Fruit fly (Drosophila melanogaster) whole organism, wandering third instar larva: ENCODE results near the gene jar.

Source experiments
- CG32264 ChIP-seq: fragments of 200-800 bp; sonication (Bioruptor generic); optimal IDR thresholded peaks from 2 replicates; lab custom pipeline; 2016; ENCODE audit warnings: missing biosample characterization, missing genetic modification characterization
- CG9705 ChIP-seq: fragments of 200-800 bp; sonication (Bioruptor generic); optimal IDR thresholded peaks from 2 replicates; lab custom pipeline; 2018; ENCODE audit warnings: missing biosample characterization, mild to moderate bottlenecking, missing genetic modification characterization
- CrebA ChIP-seq: fragments of 200-800 bp; sonication (Bioruptor generic); optimal IDR thresholded peaks from 2 replicates; lab custom pipeline; 2016; ENCODE audit warnings: missing biosample characterization, mild to moderate bottlenecking, missing genetic modification characterization, borderline replicate concordance
- Dfd ChIP-seq: fragments of >200 bp; optimal IDR thresholded peaks from 2 replicates; lab custom pipeline; 2017; ENCODE audit warnings: missing biosample characterization, missing genetic modification characterization
- Dif ChIP-seq: fragments of 200-275, 200-300 bp; sonication (Bioruptor generic); optimal IDR thresholded peaks from 2 replicates; lab custom pipeline; 2018; ENCODE audit warnings: missing biosample characterization, missing genetic modification characterization; ENCODE audit not compliant: partially characterized antibody
- GATAd ChIP-seq: sonication (Bioruptor generic); optimal IDR thresholded peaks from 2 replicates; lab custom pipeline; 2016; ENCODE audit warnings: missing biosample characterization, missing genetic modification characterization
- Hnf4 ChIP-seq: fragments of 200-800 bp; sonication (Bioruptor generic); optimal IDR thresholded peaks from 2 replicates; lab custom pipeline; 2016; ENCODE audit warnings: missing biosample characterization, mild to moderate bottlenecking, missing genetic modification characterization
- Hr83 ChIP-seq: fragments of 200-300 bp; sonication (Bioruptor generic); optimal IDR thresholded peaks from 2 replicates; lab custom pipeline; 2016; ENCODE audit warnings: missing biosample characterization, mild to moderate bottlenecking, missing genetic modification characterization, moderate library complexity; ENCODE audit not compliant: poor library complexity, severe bottlenecking
- Jra ChIP-seq: sonication (Bioruptor generic); optimal IDR thresholded peaks from 2 replicates; lab custom pipeline; 2016; ENCODE audit warnings: missing biosample characterization, missing genetic modification characterization
- Myc ChIP-seq: fragments of >200 bp; optimal IDR thresholded peaks from 2 replicates; lab custom pipeline; 2017
- OdsH ChIP-seq: fragments of 200-800 bp; sonication (Bioruptor generic); optimal IDR thresholded peaks from 2 replicates; lab custom pipeline; 2016; ENCODE audit warnings: missing biosample characterization, mild to moderate bottlenecking, missing genetic modification characterization
- Rel ChIP-seq, 2 experiments: fragments of 200-800 bp; sonication (Bioruptor generic) in 1 of 2; optimal IDR thresholded peaks; 2 replicates in 1 of 2; 3 replicates in 1 of 2; lab custom pipeline; 2016 to 2019; ENCODE audit warnings: mild to moderate bottlenecking in 2 of 2, missing biosample characterization in 2 of 2, missing genetic modification characterization in 2 of 2, moderate library complexity in 1 of 2
- Sp1 ChIP-seq: fragments of 200-800 bp; sonication (Bioruptor generic); optimal IDR thresholded peaks from 3 replicates; lab custom pipeline; 2019; ENCODE audit warnings: missing biosample characterization, mild to moderate bottlenecking, missing genetic modification characterization, moderate library complexity
- Vsx2 ChIP-seq: fragments of 200-300, 225-300 bp; sonication (Bioruptor generic); optimal IDR thresholded peaks from 2 replicates; lab custom pipeline; 2018; ENCODE audit warnings: missing biosample characterization, missing genetic modification characterization; ENCODE audit not compliant: partially characterized antibody
- br ChIP-seq: fragments of 200-800 bp; sonication (Bioruptor generic); optimal IDR thresholded peaks from 2 replicates; lab custom pipeline; 2016; ENCODE audit warnings: missing biosample characterization, missing genetic modification characterization
- brk ChIP-seq: fragments of 200-800 bp; sonication (Bioruptor generic); optimal IDR thresholded peaks from 2 replicates; lab custom pipeline; 2016; ENCODE audit warnings: missing biosample characterization, mild to moderate bottlenecking, missing genetic modification characterization
- dl ChIP-seq, 2 experiments: fragments of 175-275, 200-275 bp in 1 of 2; fragments of 200-275 bp in 1 of 2; sonication (Bioruptor generic); optimal IDR thresholded peaks; lab custom pipeline; 2018; ENCODE audit warnings: mild to moderate bottlenecking in 2 of 2, missing biosample characterization in 2 of 2, missing genetic modification characterization in 2 of 2, moderate library complexity in 2 of 2; ENCODE audit not compliant: partially characterized antibody in 2 of 2, insufficient read depth in 1 of 2
- dmrt93B ChIP-seq: fragments of 200-800 bp; sonication (Bioruptor generic); optimal IDR thresholded peaks from 2 replicates; lab custom pipeline; 2018; ENCODE audit warnings: missing biosample characterization, mild to moderate bottlenecking, missing genetic modification characterization
- dsf ChIP-seq: sonication (Bioruptor generic); optimal IDR thresholded peaks from 2 replicates; lab custom pipeline; 2016; ENCODE audit warnings: missing biosample characterization, missing genetic modification characterization, borderline replicate concordance
- ey ChIP-seq: fragments of 200-800 bp; sonication (Bioruptor generic); optimal IDR thresholded peaks from 2 replicates; lab custom pipeline; 2016; ENCODE audit warnings: missing biosample characterization, missing genetic modification characterization
- fru ChIP-seq: fragments of 200-800 bp; sonication (Bioruptor generic); optimal IDR thresholded peaks from 3 replicates; lab custom pipeline; 2016; ENCODE audit warnings: missing biosample characterization, mild to moderate bottlenecking, missing genetic modification characterization
- h ChIP-seq: fragments of 200-800 bp; sonication (Bioruptor generic); optimal IDR thresholded peaks from 3 replicates; lab custom pipeline; 2016; ENCODE audit warnings: missing biosample characterization, mild to moderate bottlenecking, missing genetic modification characterization
- lola ChIP-seq: fragments of >200 bp; optimal IDR thresholded peaks from 2 replicates; lab custom pipeline; 2017; ENCODE audit warnings: missing biosample characterization, missing genetic modification characterization
- pan ChIP-seq: fragments of >200 bp; optimal IDR thresholded peaks from 2 replicates; lab custom pipeline; 2017
- psq ChIP-seq: fragments of 200-800 bp; sonication (Bioruptor generic); optimal IDR thresholded peaks from 3 replicates; lab custom pipeline; 2017; ENCODE audit warnings: missing biosample characterization, mild to moderate bottlenecking, missing genetic modification characterization, moderate library complexity
- rgr ChIP-seq: fragments of 200-800 bp; sonication (Bioruptor generic); optimal IDR thresholded peaks from 3 replicates; lab custom pipeline; 2016; ENCODE audit warnings: missing biosample characterization, mild to moderate bottlenecking, missing genetic modification characterization
- sage ChIP-seq: fragments of 200-800 bp; sonication (Bioruptor generic); optimal IDR thresholded peaks from 2 replicates; lab custom pipeline; 2016; ENCODE audit warnings: missing biosample characterization, mild to moderate bottlenecking, missing genetic modification characterization
- sv ChIP-seq: fragments of 200-800 bp; sonication (Bioruptor generic); optimal IDR thresholded peaks from 3 replicates; lab custom pipeline; 2016; ENCODE audit warnings: missing biosample characterization, missing genetic modification characterization
- tai ChIP-seq: sonication (Bioruptor generic); optimal IDR thresholded peaks from 2 replicates; lab custom pipeline; 2016; ENCODE audit warnings: missing biosample characterization, missing genetic modification characterization
- usp ChIP-seq: fragments of >200 bp; optimal IDR thresholded peaks from 2 replicates; lab custom pipeline; 2017; ENCODE audit warnings: missing biosample characterization, missing genetic modification characterization
- woc ChIP-seq: sonication (Bioruptor generic); optimal IDR thresholded peaks from 2 replicates; lab custom pipeline; 2016; ENCODE audit warnings: missing biosample characterization, mild to moderate bottlenecking, missing genetic modification characterization

The jar gene

DNA sequence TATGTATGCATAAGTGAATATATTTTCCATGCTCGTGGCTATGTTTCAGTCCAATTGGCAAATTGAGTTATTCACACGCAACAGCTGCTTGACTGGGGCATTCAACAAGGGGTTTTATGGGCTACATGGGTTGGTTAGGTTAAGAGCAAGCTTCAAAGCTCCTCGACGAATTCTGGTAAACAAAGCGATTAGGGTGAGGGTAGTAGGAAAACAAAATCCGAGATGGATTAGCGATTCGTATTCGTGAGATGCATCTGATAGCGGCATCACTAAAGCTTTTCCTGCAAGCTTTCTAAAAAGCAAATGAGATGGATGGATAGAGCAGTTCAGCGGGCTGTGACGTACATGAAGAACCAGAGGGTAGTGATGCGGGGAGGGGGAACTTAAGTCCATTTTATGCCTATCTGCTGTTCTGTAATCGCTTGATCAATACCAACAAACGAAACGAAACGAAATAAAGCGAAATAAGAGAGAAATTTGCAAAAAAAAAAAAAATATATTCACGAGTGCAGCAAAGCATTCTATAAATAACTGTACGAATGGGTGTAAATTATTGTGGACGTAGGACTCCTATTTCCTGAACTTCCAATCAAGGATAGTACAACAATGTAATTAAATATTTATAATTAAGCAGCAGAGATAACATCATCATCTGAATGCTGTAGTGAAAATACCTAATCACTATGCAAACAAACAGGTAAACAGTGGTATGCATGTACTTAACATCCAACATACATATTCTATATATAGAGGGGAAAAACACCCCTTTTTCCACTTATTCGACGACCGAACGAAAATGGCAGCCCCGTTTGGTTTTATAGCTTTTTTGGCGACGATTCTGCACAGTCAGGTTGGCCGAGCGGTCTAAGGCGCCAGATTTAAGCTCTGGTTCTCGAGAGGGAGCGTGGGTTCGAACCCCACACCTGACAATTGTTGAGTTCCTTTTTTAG, 6.3 kb downstream of the jar start:
- TF ChIP-seq Rel (GFP tag; optimal IDR thresholded peaks at IDR 0.05; lab: Kevin White, UChicago) = no peak
- TF ChIP-seq Rel (tag; optimal IDR thresholded peaks at IDR 0.05; lab: Kevin White, UChicago) = peak; percentile 95
- peak; percentile 6 for TF ChIP-seq Vsx2 (GFP tag; lab: Kevin White, UChicago)
- TF ChIP-seq dmrt93B (GFP tag; lab: Kevin White, UChicago) = no peak
- peak; percentile 6 for TF ChIP-seq OdsH (GFP tag; lab: Kevin White, UChicago)
- peak; percentile 13 for TF ChIP-seq brk (GFP tag; lab: Kevin White, UChicago)
- TF ChIP-seq Hr83 (GFP tag; lab: Kevin White, UChicago) = no peak
- TF ChIP-seq psq (GFP tag; lab: Kevin White, UChicago) = peak; percentile 1
- no peak for TF ChIP-seq Myc (lab: Kevin White, UChicago)

DNA sequence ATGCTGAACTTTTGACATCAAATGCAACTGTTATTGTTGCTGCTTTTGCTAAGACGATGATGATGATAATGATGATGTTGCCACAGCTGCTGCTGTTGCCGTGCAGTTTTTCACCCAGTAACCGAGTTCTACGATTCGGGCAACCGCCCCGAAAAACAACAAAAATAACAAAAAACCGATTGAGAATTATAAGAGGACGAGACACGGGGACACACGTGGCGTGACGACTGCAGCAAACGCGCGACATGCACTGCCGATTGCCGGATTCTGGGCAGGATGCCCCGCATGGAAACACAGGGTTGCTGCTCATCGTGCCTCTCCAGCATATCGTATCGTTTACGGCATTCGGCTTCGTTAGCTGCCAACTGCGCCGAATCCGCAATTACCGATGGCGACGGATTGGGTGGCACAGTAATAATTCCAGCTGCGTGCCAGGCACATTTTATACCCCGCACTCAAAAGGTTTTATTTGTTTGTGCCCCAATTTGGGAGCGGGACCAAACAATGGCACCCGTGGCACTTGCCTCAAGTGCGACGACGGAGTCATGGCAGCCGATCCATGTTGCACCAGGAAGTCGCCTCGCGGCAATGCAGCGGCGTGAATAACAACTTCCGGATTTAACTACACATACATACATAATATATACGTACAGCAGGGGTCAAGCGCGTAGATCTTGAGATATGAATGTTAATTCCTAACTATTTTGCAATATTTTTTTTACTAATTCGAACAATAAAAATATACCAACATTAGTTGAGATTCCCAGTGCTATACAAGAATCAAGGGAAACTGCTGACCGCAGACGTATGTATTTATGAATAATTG, 7.2 kb downstream of the jar start:
- TF ChIP-seq dmrt93B (GFP tag; lab: Kevin White, UChicago) (no peak), sage (no peak), CG32264 (GFP tag; lab: Kevin White, UChicago) (no peak), Vsx2 (GFP tag; lab: Kevin White, UChicago) (no peak), h (GFP tag; lab: Kevin White, UChicago) (peak; percentile 17), Dfd (GFP tag; lab: Kevin White, UChicago) (no peak), Rel (GFP tag; optimal IDR thresholded peaks at IDR 0.05; lab: Kevin White, UChicago) (no peak), Rel (tag; optimal IDR thresholded peaks at IDR 0.05; lab: Kevin White, UChicago) (no peak), CrebA (GFP tag; lab: Kevin White, UChicago) (no peak), fru (peak; percentile 26), GATAd (no peak), pan (lab: Kevin White, UChicago) (no peak), ey (no peak), Hr83 (GFP tag; lab: Kevin White, UChicago) (peak; percentile 36)

DNA sequence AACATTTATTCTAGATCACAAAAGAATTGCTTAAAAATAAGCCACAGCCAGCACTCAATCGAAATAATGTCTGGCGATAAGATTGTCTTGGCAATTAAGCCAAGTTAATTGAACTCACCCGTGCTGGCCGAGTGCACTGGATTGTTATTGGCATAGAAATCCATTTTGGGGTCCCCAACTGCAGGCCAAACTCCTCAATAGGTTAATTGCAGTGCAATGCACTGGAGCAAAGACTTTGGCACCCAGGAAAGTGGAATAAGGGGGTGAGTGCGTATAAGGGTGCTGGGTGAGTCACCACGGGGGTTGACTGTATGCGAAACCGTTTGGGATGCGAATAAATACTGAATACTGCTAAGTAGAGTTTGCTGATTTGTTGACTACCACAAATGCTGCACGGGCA, 8.1 kb downstream of the jar start:
- TF ChIP-seq sv (GFP tag; lab: Kevin White, UChicago) (no peak), usp (no peak), brk (GFP tag; lab: Kevin White, UChicago) (no peak), dl (GFP tag; optimal IDR thresholded peaks at IDR 0.05; lab: Kevin White, UChicago; ENCODE audit: insufficient read depth in 1 of 2, partially characterized antibody in 2 of 2) (no peak), fru (no peak), CG32264 (GFP tag; lab: Kevin White, UChicago) (no peak), Myc (lab: Kevin White, UChicago) (no peak), Jra (GFP tag; lab: Kevin White, UChicago) (no peak), Hnf4 (GFP tag; lab: Kevin White, UChicago) (peak; percentile 56), Hr83 (GFP tag; lab: Kevin White, UChicago) (peak; percentile 19), CG9705 (no peak), Sp1 (GFP tag; lab: Kevin White, UChicago) (no peak), woc (GFP tag; lab: Kevin White, UChicago) (no peak), OdsH (GFP tag; lab: Kevin White, UChicago) (no peak), GATAd (no peak), tai (GFP tag; lab: Kevin White, UChicago) (no peak), dsf (GFP tag; lab: Kevin White, UChicago) (no peak), br (no peak), sage (no peak), CrebA (GFP tag; lab: Kevin White, UChicago) (no peak), Rel (GFP tag; optimal IDR thresholded peaks at IDR 0.05; lab: Kevin White, UChicago) (no peak), Rel (tag; optimal IDR thresholded peaks at IDR 0.05; lab: Kevin White, UChicago) (peak; percentile 85), lola (GFP tag; lab: Kevin White, UChicago) (no peak), rgr (GFP tag; lab: Kevin White, UChicago) (no peak), Dif (no peak)
